Fruit fly (Drosophila melanogaster) whole organism, wandering third instar larva: Measurements from ENCODE around the gene CG12078.
A peak's percentile ranks its signal among the peaks of the same experiment; 100 is the strongest.

Experiments used
- Abd-B ChIP-seq: fragments of >200 bp; optimal IDR thresholded peaks from 2 replicates; lab custom pipeline; 2017; ENCODE audit warnings: missing biosample characterization, missing genetic modification characterization
- CG32264 ChIP-seq: fragments of 200-800 bp; sonication (Bioruptor generic); optimal IDR thresholded peaks from 2 replicates; lab custom pipeline; 2016; ENCODE audit warnings: missing biosample characterization, missing genetic modification characterization
- CG9705 ChIP-seq: fragments of 200-800 bp; sonication (Bioruptor generic); optimal IDR thresholded peaks from 2 replicates; lab custom pipeline; 2018; ENCODE audit warnings: missing biosample characterization, mild to moderate bottlenecking, missing genetic modification characterization
- CrebA ChIP-seq: fragments of 200-800 bp; sonication (Bioruptor generic); optimal IDR thresholded peaks from 2 replicates; lab custom pipeline; 2016; ENCODE audit warnings: missing biosample characterization, mild to moderate bottlenecking, missing genetic modification characterization, borderline replicate concordance
- Dfd ChIP-seq: fragments of >200 bp; optimal IDR thresholded peaks from 2 replicates; lab custom pipeline; 2017; ENCODE audit warnings: missing biosample characterization, missing genetic modification characterization
- Dif ChIP-seq: fragments of 200-275, 200-300 bp; sonication (Bioruptor generic); optimal IDR thresholded peaks from 2 replicates; lab custom pipeline; 2018; ENCODE audit warnings: missing biosample characterization, missing genetic modification characterization; ENCODE audit not compliant: partially characterized antibody
- GATAd ChIP-seq: sonication (Bioruptor generic); optimal IDR thresholded peaks from 2 replicates; lab custom pipeline; 2016; ENCODE audit warnings: missing biosample characterization, missing genetic modification characterization
- HLH106 ChIP-seq: fragments of 200-800 bp; optimal IDR thresholded peaks from 3 replicates; lab custom pipeline; 2019; ENCODE audit warnings: missing biosample characterization, mild to moderate bottlenecking, missing genetic modification characterization, moderate library complexity
- Hnf4 ChIP-seq: fragments of 200-800 bp; sonication (Bioruptor generic); optimal IDR thresholded peaks from 2 replicates; lab custom pipeline; 2016; ENCODE audit warnings: missing biosample characterization, mild to moderate bottlenecking, missing genetic modification characterization
- Hr78 ChIP-seq: fragments of >200 bp; optimal IDR thresholded peaks from 2 replicates; lab custom pipeline; 2017; ENCODE audit warnings: missing biosample characterization, missing genetic modification characterization
- Hr83 ChIP-seq: fragments of 200-300 bp; sonication (Bioruptor generic); optimal IDR thresholded peaks from 2 replicates; lab custom pipeline; 2016; ENCODE audit warnings: missing biosample characterization, mild to moderate bottlenecking, missing genetic modification characterization, moderate library complexity; ENCODE audit not compliant: poor library complexity, severe bottlenecking
- Jra ChIP-seq: sonication (Bioruptor generic); optimal IDR thresholded peaks from 2 replicates; lab custom pipeline; 2016; ENCODE audit warnings: missing biosample characterization, missing genetic modification characterization
- Mio ChIP-seq: sonication (Bioruptor generic); optimal IDR thresholded peaks from 2 replicates; lab custom pipeline; 2016; ENCODE audit warnings: missing biosample characterization, missing genetic modification characterization
- Myc ChIP-seq: fragments of >200 bp; optimal IDR thresholded peaks from 2 replicates; lab custom pipeline; 2017
- N ChIP-seq: fragments of >200 bp; optimal IDR thresholded peaks from 2 replicates; lab custom pipeline; 2018; ENCODE audit warnings: missing biosample characterization, missing external identifiers, missing genetic modification characterization
- OdsH ChIP-seq: fragments of 200-800 bp; sonication (Bioruptor generic); optimal IDR thresholded peaks from 2 replicates; lab custom pipeline; 2016; ENCODE audit warnings: missing biosample characterization, mild to moderate bottlenecking, missing genetic modification characterization
- Rel ChIP-seq, 2 experiments: fragments of 200-800 bp; sonication (Bioruptor generic) in 1 of 2; optimal IDR thresholded peaks; 2 replicates in 1 of 2; 3 replicates in 1 of 2; lab custom pipeline; 2016 to 2019; ENCODE audit warnings: mild to moderate bottlenecking in 2 of 2, missing biosample characterization in 2 of 2, missing genetic modification characterization in 2 of 2, moderate library complexity in 1 of 2
- Sp1 ChIP-seq: fragments of 200-800 bp; sonication (Bioruptor generic); optimal IDR thresholded peaks from 3 replicates; lab custom pipeline; 2019; ENCODE audit warnings: missing biosample characterization, mild to moderate bottlenecking, missing genetic modification characterization, moderate library complexity
- Vsx2 ChIP-seq: fragments of 200-300, 225-300 bp; sonication (Bioruptor generic); optimal IDR thresholded peaks from 2 replicates; lab custom pipeline; 2018; ENCODE audit warnings: missing biosample characterization, missing genetic modification characterization; ENCODE audit not compliant: partially characterized antibody
- br ChIP-seq: fragments of 200-800 bp; sonication (Bioruptor generic); optimal IDR thresholded peaks from 2 replicates; lab custom pipeline; 2016; ENCODE audit warnings: missing biosample characterization, missing genetic modification characterization
- brk ChIP-seq: fragments of 200-800 bp; sonication (Bioruptor generic); optimal IDR thresholded peaks from 2 replicates; lab custom pipeline; 2016; ENCODE audit warnings: missing biosample characterization, mild to moderate bottlenecking, missing genetic modification characterization
- dl ChIP-seq, 2 experiments: fragments of 175-275, 200-275 bp in 1 of 2; fragments of 200-275 bp in 1 of 2; sonication (Bioruptor generic); optimal IDR thresholded peaks; lab custom pipeline; 2018; ENCODE audit warnings: mild to moderate bottlenecking in 2 of 2, missing biosample characterization in 2 of 2, missing genetic modification characterization in 2 of 2, moderate library complexity in 2 of 2; ENCODE audit not compliant: partially characterized antibody in 2 of 2, insufficient read depth in 1 of 2
- dmrt93B ChIP-seq: fragments of 200-800 bp; sonication (Bioruptor generic); optimal IDR thresholded peaks from 2 replicates; lab custom pipeline; 2018; ENCODE audit warnings: missing biosample characterization, mild to moderate bottlenecking, missing genetic modification characterization
- dsf ChIP-seq: sonication (Bioruptor generic); optimal IDR thresholded peaks from 2 replicates; lab custom pipeline; 2016; ENCODE audit warnings: missing biosample characterization, missing genetic modification characterization, borderline replicate concordance
- ey ChIP-seq: fragments of 200-800 bp; sonication (Bioruptor generic); optimal IDR thresholded peaks from 2 replicates; lab custom pipeline; 2016; ENCODE audit warnings: missing biosample characterization, missing genetic modification characterization
- foxo ChIP-seq, 2 experiments: fragments of 200-800 bp; sonication (Bioruptor generic); optimal IDR thresholded peaks; 2 replicates in 1 of 2; 3 replicates in 1 of 2; lab custom pipeline; 2016 to 2017; ENCODE audit warnings: missing biosample characterization in 2 of 2, missing genetic modification characterization in 2 of 2
- fru ChIP-seq: fragments of 200-800 bp; sonication (Bioruptor generic); optimal IDR thresholded peaks from 3 replicates; lab custom pipeline; 2016; ENCODE audit warnings: missing biosample characterization, mild to moderate bottlenecking, missing genetic modification characterization
- h ChIP-seq: fragments of 200-800 bp; sonication (Bioruptor generic); optimal IDR thresholded peaks from 3 replicates; lab custom pipeline; 2016; ENCODE audit warnings: missing biosample characterization, mild to moderate bottlenecking, missing genetic modification characterization
- jim ChIP-seq: fragments of 175-275, 200-325 bp; sonication (Bioruptor generic); optimal IDR thresholded peaks from 2 replicates; lab custom pipeline; 2016; ENCODE audit warnings: missing biosample characterization, mild to moderate bottlenecking, missing genetic modification characterization
- lola ChIP-seq: fragments of >200 bp; optimal IDR thresholded peaks from 2 replicates; lab custom pipeline; 2017; ENCODE audit warnings: missing biosample characterization, missing genetic modification characterization
- pan ChIP-seq: fragments of >200 bp; optimal IDR thresholded peaks from 2 replicates; lab custom pipeline; 2017
- psq ChIP-seq: fragments of 200-800 bp; sonication (Bioruptor generic); optimal IDR thresholded peaks from 3 replicates; lab custom pipeline; 2017; ENCODE audit warnings: missing biosample characterization, mild to moderate bottlenecking, missing genetic modification characterization, moderate library complexity
- rgr ChIP-seq: fragments of 200-800 bp; sonication (Bioruptor generic); optimal IDR thresholded peaks from 3 replicates; lab custom pipeline; 2016; ENCODE audit warnings: missing biosample characterization, mild to moderate bottlenecking, missing genetic modification characterization
- sage ChIP-seq: fragments of 200-800 bp; sonication (Bioruptor generic); optimal IDR thresholded peaks from 2 replicates; lab custom pipeline; 2016; ENCODE audit warnings: missing biosample characterization, mild to moderate bottlenecking, missing genetic modification characterization
- sv ChIP-seq: fragments of 200-800 bp; sonication (Bioruptor generic); optimal IDR thresholded peaks from 3 replicates; lab custom pipeline; 2016; ENCODE audit warnings: missing biosample characterization, missing genetic modification characterization
- tai ChIP-seq: sonication (Bioruptor generic); optimal IDR thresholded peaks from 2 replicates; lab custom pipeline; 2016; ENCODE audit warnings: missing biosample characterization, missing genetic modification characterization
- usp ChIP-seq: fragments of >200 bp; optimal IDR thresholded peaks from 2 replicates; lab custom pipeline; 2017; ENCODE audit warnings: missing biosample characterization, missing genetic modification characterization
- woc ChIP-seq: sonication (Bioruptor generic); optimal IDR thresholded peaks from 2 replicates; lab custom pipeline; 2016; ENCODE audit warnings: missing biosample characterization, mild to moderate bottlenecking, missing genetic modification characterization

CG12078 gene

dm6 chr3L:3223390-3223914 lies 20.6 kb downstream of the CG12078 start:
- TF ChIP-seq Hr83 (no peak), CG32264 (GFP tag; lab: Kevin White, UChicago) (no peak), jim (GFP tag; lab: Kevin White, UChicago) (no peak), Hnf4 (GFP tag; lab: Kevin White, UChicago) (no peak), GATAd (GFP tag; lab: Kevin White, UChicago) (no peak), CG9705 (GFP tag; lab: Kevin White, UChicago) (no peak), Rel (GFP tag; optimal IDR thresholded peaks at IDR 0.05; lab: Kevin White, UChicago) (no peak), Rel (tag; optimal IDR thresholded peaks at IDR 0.05; lab: Kevin White, UChicago) (no peak), fru (GFP tag; lab: Kevin White, UChicago) (no peak)
- TF ChIP-seq, all 38 proteins: peak for 0

- peak; percentile 96 for TF ChIP-seq rgr (GFP tag; lab: Kevin White, UChicago)
- TF ChIP-seq Jra = peak; percentile 84
- TF ChIP-seq brk (GFP tag; lab: Kevin White, UChicago) = no peak
- no peak for TF ChIP-seq usp (GFP tag; lab: Kevin White, UChicago)
- TF ChIP-seq Myc (lab: Kevin White, UChicago) = peak; percentile 65
- peak; percentile 65 for TF ChIP-seq CG32264 (GFP tag; lab: Kevin White, UChicago)
- peak; percentile 85 for TF ChIP-seq Mio
- peak; percentile 91 for TF ChIP-seq Sp1 (GFP tag; lab: Kevin White, UChicago)
- peak; percentile 45 for TF ChIP-seq woc
- TF ChIP-seq ey (GFP tag; lab: Kevin White, UChicago) = peak; percentile 66
- peak; percentile 99 for TF ChIP-seq Hr83
- no peak for TF ChIP-seq Hr78
- TF ChIP-seq OdsH (GFP tag; lab: Kevin White, UChicago) = peak; percentile 84
- no peak for TF ChIP-seq dl (GFP tag; optimal IDR thresholded peaks at IDR 0.05; lab: Kevin White, UChicago; ENCODE audit: insufficient read depth in 1 of 2, partially characterized antibody in 2 of 2)
- no peak for TF ChIP-seq jim (GFP tag; lab: Kevin White, UChicago)
- peak; percentile 55 for TF ChIP-seq fru (GFP tag; lab: Kevin White, UChicago)
- peak; percentile 92 for TF ChIP-seq sv (GFP tag; lab: Kevin White, UChicago)
- no peak for TF ChIP-seq Dfd (GFP tag; lab: Kevin White, UChicago)
- TF ChIP-seq HLH106 (tag; lab: Kevin White, UChicago) = peak; percentile 86
- peak; percentile 96 for TF ChIP-seq dmrt93B (GFP tag; lab: Kevin White, UChicago)
- no peak for TF ChIP-seq Rel (GFP tag; optimal IDR thresholded peaks at IDR 0.05; lab: Kevin White, UChicago)
- TF ChIP-seq Rel (tag; optimal IDR thresholded peaks at IDR 0.05; lab: Kevin White, UChicago) = peak; percentile 59
- TF ChIP-seq h (GFP tag; lab: Kevin White, UChicago) = peak; percentile 89
- TF ChIP-seq psq (GFP tag; lab: Kevin White, UChicago) = peak; percentile 75
- TF ChIP-seq CrebA = no peak
- peak; percentile 92 for TF ChIP-seq CG9705 (GFP tag; lab: Kevin White, UChicago)
- no peak for TF ChIP-seq Abd-B (GFP tag; lab: Kevin White, UChicago)
- no peak for TF ChIP-seq pan (lab: Kevin White, UChicago)
- TF ChIP-seq lola (GFP tag; lab: Kevin White, UChicago) = no peak
- TF ChIP-seq dsf (GFP tag; lab: Kevin White, UChicago) = peak; percentile 83
- no peak for TF ChIP-seq sage (GFP tag; lab: Kevin White, UChicago)
- TF ChIP-seq GATAd (GFP tag; lab: Kevin White, UChicago) = no peak
- TF ChIP-seq foxo (GFP tag; optimal IDR thresholded peaks at IDR 0.05; lab: Kevin White, UChicago) = peak in 1 of 2 experiments; percentile 90
- TF ChIP-seq tai = no peak
- no peak for TF ChIP-seq N
- peak; percentile 14 for TF ChIP-seq Dif (GFP tag; lab: Kevin White, UChicago)
- TF ChIP-seq Vsx2 (GFP tag; lab: Kevin White, UChicago) = no peak
- TF ChIP-seq br (GFP tag; lab: Kevin White, UChicago) = peak; percentile 66
- peak; percentile 82 for TF ChIP-seq Hnf4 (GFP tag; lab: Kevin White, UChicago)
Observed at dm6 chr3L:3222643-3223389, 21.3 kb downstream of the CG12078 start, which contains the start of the genes RpL28 and eIF1. Gene RpL28 (minus strand): TSS chr3L:3222960. Gene eIF1 (plus strand): TSS chr3L:3223341.
